Fruit fly (Drosophila melanogaster): ENCODE measurements around the gene CG34012.

The CG34012 gene

DNA sequence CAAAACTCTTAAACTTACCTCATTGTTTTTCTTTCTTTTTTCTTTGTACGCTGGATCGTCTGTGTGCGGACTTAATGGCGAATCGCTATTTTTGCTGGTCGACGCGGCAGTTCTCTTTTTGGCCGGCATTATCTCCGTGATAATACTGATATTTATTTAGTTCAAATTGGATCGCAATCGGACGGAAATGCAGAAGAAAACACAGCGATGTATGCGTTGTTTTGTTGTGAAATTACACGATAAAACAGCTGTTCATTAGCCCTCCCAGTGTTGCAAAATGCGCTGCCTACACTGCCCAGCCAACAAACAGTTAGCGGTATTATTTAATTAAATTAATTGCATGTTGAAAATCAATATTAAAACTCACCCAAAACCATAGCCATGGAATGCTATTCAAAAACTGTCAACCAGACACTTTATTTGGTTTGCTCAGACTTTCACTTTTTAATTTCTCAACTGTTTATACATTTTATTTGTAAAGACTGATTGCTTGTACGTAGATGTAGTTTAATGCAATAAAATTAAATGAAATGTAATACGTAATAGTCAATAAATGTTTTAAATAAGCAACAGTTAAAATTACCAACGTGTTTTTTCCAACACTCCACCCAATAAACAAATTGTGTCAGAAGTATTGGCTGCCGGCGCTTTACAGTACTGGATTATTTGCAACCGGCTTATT lies 11.2 kb downstream of the CG34012 start, which contains the start of the genes Irbp18 and APP-BP1 (continued):
- TF ChIP-seq Ets21C (GFP tag; optimal IDR thresholded peaks at IDR 0.05) (peak; percentile 93), spab (GFP tag; optimal IDR thresholded peaks at IDR 0.05) (peak; percentile 82), dac (GFP tag; optimal IDR thresholded peaks at IDR 0.05) (peak; percentile 90), CG10631 (GFP tag; optimal IDR thresholded peaks at IDR 0.05) (peak; percentile 95), lz (GFP tag; optimal IDR thresholded peaks at IDR 0.05) (peak; percentile 97), Eip93F (GFP tag; optimal IDR thresholded peaks at IDR 0.05) (peak; percentile 92), Sox14 (GFP tag; optimal IDR thresholded peaks at IDR 0.05) (peak; percentile 97), CG34406 (GFP tag; optimal IDR thresholded peaks at IDR 0.05) (peak; percentile 95), pdm3 (GFP tag; optimal IDR thresholded peaks at IDR 0.05) (peak; percentile 97)

DNA sequence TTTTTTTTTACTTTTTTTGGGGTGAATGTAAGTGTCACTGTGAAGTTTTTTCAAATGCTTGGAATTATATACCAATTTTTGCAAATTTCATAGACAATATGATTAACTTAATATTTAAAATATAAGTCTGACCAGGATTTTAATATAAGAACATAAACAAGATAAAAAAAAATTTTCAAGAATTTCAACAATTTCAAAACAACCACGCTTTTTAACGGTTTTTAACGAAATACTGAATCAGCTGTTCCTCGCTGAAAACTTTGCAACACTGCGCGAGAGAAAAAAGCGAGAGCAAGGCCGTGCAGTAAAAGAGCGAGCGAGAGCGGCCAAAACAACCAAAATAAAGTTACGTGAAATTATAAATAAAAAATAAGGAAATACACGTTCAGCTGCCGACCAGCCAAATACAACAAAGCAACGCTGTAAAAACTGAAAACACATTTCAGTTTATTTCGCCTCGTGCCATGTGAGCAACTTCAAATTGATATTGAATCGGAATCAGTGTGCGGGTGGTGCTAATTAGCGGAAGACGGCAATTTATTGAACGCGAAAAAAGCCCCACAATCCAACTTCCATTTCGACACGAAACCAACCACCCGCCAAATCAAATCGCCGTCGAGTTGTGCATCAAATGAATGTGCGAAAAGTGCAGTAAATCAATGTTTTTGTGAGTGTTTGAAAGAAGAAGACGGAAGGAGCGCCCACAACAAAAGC lies 13.0 kb downstream of the CG34012 start, which contains the start of the genes CG46439, Iyd and CG33947:
Gene CG46439 (minus strand): TSS at position 51 of the 714 bp plus-strand sequence.
Gene Iyd (minus strand): TSS at position 51 of the 714 bp plus-strand sequence.
Gene CG33947 (plus strand): TSS at position 302 of the 714 bp plus-strand sequence.
- peak; percentile 90 for TF ChIP-seq eg (GFP tag; IDR thresholded peaks at IDR 0.05)
- no peak for TF ChIP-seq Hr38 (GFP tag; optimal IDR thresholded peaks at IDR 0.05)
- no peak for TF ChIP-seq CG8319 (GFP tag; optimal IDR thresholded peaks at IDR 0.05)
- peak; percentile 85 for TF ChIP-seq CG6808 (GFP tag; optimal IDR thresholded peaks at IDR 0.05)
- TF ChIP-seq CG4318 (GFP tag; optimal IDR thresholded peaks at IDR 0.05) = no peak
- peak in 1 of 2 experiments; percentile 9 for TF ChIP-seq salr (GFP tag; optimal IDR thresholded peaks at IDR 0.05)
- peak; percentile 30 for TF ChIP-seq net (GFP tag; optimal IDR thresholded peaks at IDR 0.05)
- peak; percentile 84; the same call in 2 of the 3 replicates for TF ChIP-seq CG8119 (GFP tag; IDR thresholded peaks at IDR 0.05)
- peak; percentile 51 for TF ChIP-seq topi (GFP tag; optimal IDR thresholded peaks at IDR 0.05)
- TF ChIP-seq CG8632 (GFP tag; optimal IDR thresholded peaks at IDR 0.05) = no peak
- TF ChIP-seq fkh (GFP tag; optimal IDR thresholded peaks at IDR 0.05) = no peak
- TF ChIP-seq spab (GFP tag; optimal IDR thresholded peaks at IDR 0.05) = peak; percentile 70
- peak; percentile 69 for TF ChIP-seq Lpt (GFP tag; optimal IDR thresholded peaks at IDR 0.05)
- peak; percentile 40 for TF ChIP-seq Met (GFP tag; optimal IDR thresholded peaks at IDR 0.05)
- TF ChIP-seq dsx (GFP tag; optimal IDR thresholded peaks at IDR 0.05; ENCODE audit: poor library complexity, severe bottlenecking) = peak; percentile 30
- TF ChIP-seq Gug (GFP tag; IDR thresholded peaks at IDR 0.05) = peak; percentile 55; the same call in 1 of the 2 replicates
- peak; percentile 86 for TF ChIP-seq CG16779 (tag; optimal IDR thresholded peaks at IDR 0.05)
- peak; percentile 30 for TF ChIP-seq OdsH (GFP tag; optimal IDR thresholded peaks at IDR 0.05)
- TF ChIP-seq Eip93F (GFP tag; optimal IDR thresholded peaks at IDR 0.05) = peak; percentile 71
- no peak for TF ChIP-seq CG31627 (GFP tag; optimal IDR thresholded peaks at IDR 0.05)
- TF ChIP-seq pdm3 (GFP tag; optimal IDR thresholded peaks at IDR 0.05) = peak; percentile 36
- TF ChIP-seq CG15336 (GFP tag; IDR thresholded peaks at IDR 0.05) = peak; percentile 80
- peak; percentile 46 for TF ChIP-seq Smox (GFP tag; optimal IDR thresholded peaks at IDR 0.05)
- TF ChIP-seq dac (GFP tag; optimal IDR thresholded peaks at IDR 0.05) = peak; percentile 18
- no peak; the same call in 1 of the 2 replicates for TF ChIP-seq CG11294 (GFP tag; IDR thresholded peaks at IDR 0.05)
- TF ChIP-seq Eip78C (GFP tag) = peak; percentile 83
- no peak for TF ChIP-seq cyc (GFP tag; optimal IDR thresholded peaks at IDR 0.05)
- no peak for TF ChIP-seq Sox15 (GFP tag; optimal IDR thresholded peaks at IDR 0.05)
- no peak for TF ChIP-seq fd59A (GFP tag; optimal IDR thresholded peaks at IDR 0.05)
- TF ChIP-seq Hr4 (GFP tag; optimal IDR thresholded peaks at IDR 0.05) = peak; percentile 29
- peak; percentile 47 for TF ChIP-seq svp (GFP tag)
- TF ChIP-seq CG7368 (GFP tag; optimal IDR thresholded peaks at IDR 0.05) = peak; percentile 31
- peak; percentile 59 for TF ChIP-seq CG3919 (GFP tag; optimal IDR thresholded peaks at IDR 0.05)
- TF ChIP-seq CG6854 (GFP tag; optimal IDR thresholded peaks at IDR 0.05) = peak; percentile 91
- TF ChIP-seq CG1621 (tag; optimal IDR thresholded peaks at IDR 0.05) = peak; percentile 65
- peak; percentile 3 for TF ChIP-seq CG11762 (GFP tag; optimal IDR thresholded peaks at IDR 0.05; ENCODE audit: insufficient read depth)
- peak; percentile 55 for TF ChIP-seq CG32006 (GFP tag; optimal IDR thresholded peaks at IDR 0.05)
- TF ChIP-seq CG11902 (GFP tag; optimal IDR thresholded peaks at IDR 0.05) = no peak
- TF ChIP-seq CG3032 (tag; optimal IDR thresholded peaks at IDR 0.05) = peak; percentile 62
- TF ChIP-seq fd85E (GFP tag; optimal IDR thresholded peaks at IDR 0.05) = no peak
- TF ChIP-seq Ets21C (GFP tag; optimal IDR thresholded peaks at IDR 0.05) = no peak
- TF ChIP-seq ss (GFP tag; optimal IDR thresholded peaks at IDR 0.05) = peak; percentile 61 to 77
- peak; percentile 22 for TF ChIP-seq acj6 (GFP tag; optimal IDR thresholded peaks at IDR 0.05)

Measured in whole organism, prepupa.